Fruit fly (Drosophila melanogaster): ENCODE results near the gene CG7252.

Gene CG7252

DNA sequence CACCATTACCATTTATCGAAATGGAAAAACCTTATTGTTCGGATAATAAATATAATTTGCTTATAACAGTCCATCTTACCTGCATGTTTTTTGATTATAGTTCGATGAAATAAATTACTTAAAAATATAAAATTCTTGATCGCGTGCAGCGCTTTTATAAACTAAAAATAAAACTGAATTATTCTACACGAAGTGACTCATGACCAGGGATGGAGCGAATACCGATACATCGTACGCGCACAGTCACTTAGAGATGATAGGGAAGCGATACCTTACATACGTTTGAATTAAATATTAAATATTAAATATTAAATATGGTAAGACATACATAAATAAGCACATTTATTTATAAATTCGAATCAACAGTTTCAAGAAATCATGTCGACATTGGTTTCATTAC lies 45.5 kb downstream of the CG7252 start, which contains the start of gene viaf (continued):
- no peak for TF ChIP-seq maf-S (GFP tag; optimal IDR thresholded peaks at IDR 0.05)
- peak; percentile 42 for TF ChIP-seq CG17912 (GFP tag; optimal IDR thresholded peaks at IDR 0.05)
- TF ChIP-seq pzg (GFP tag; optimal IDR thresholded peaks at IDR 0.05) = peak; percentile 62
- peak; percentile 48 for TF ChIP-seq lbe (GFP tag; optimal IDR thresholded peaks at IDR 0.05)
- peak; percentile 22; the same call in 1 of the 2 replicates for TF ChIP-seq aop (GFP tag; IDR thresholded peaks at IDR 0.05)
- TF ChIP-seq Oaz (GFP tag; IDR thresholded peaks at IDR 0.05) = no peak
- peak; percentile 94 for TF ChIP-seq sna (GFP tag; IDR thresholded peaks at IDR 0.05; ENCODE audit: partially characterized antibody)
- peak; percentile 22 for TF ChIP-seq fd96Cb (tag; optimal IDR thresholded peaks at IDR 0.05)
- TF ChIP-seq CoRest (tag; optimal IDR thresholded peaks at IDR 0.05) = peak; percentile 60
- TF ChIP-seq ci (GFP tag; IDR thresholded peaks at IDR 0.05) = peak; percentile 76
- TF ChIP-seq zen2 (GFP tag; IDR thresholded peaks at IDR 0.05; ENCODE audit: partially characterized antibody) = peak; percentile 79
- peak; percentile 95 for TF ChIP-seq CG13287 (GFP tag; IDR thresholded peaks at IDR 0.05; ENCODE audit: partially characterized antibody)
- peak; percentile 91 for TF ChIP-seq CG42726 (GFP tag; IDR thresholded peaks at IDR 0.05; ENCODE audit: partially characterized antibody)
- TF ChIP-seq pan (optimal IDR thresholded peaks at IDR 0.05) = no peak
- peak in 1 of 2 experiments; percentile 42 for TF ChIP-seq pan (GFP tag; optimal IDR thresholded peaks at IDR 0.05 in 1 of 2, IDR thresholded peaks at IDR 0.05 in 1 of 2)
- TF ChIP-seq TFAM (GFP tag; optimal IDR thresholded peaks at IDR 0.05) = no peak
- peak; percentile 36 for TF ChIP-seq zfh2 (GFP tag; optimal IDR thresholded peaks at IDR 0.05)
- peak; percentile 90 for TF ChIP-seq CG16813 (GFP tag; IDR thresholded peaks at IDR 0.05; ENCODE audit: partially characterized antibody)
- TF ChIP-seq tna (GFP tag; IDR thresholded peaks at IDR 0.05; ENCODE audit: partially characterized antibody) = peak; percentile 86
- no peak for TF ChIP-seq z (GFP tag; IDR thresholded peaks at IDR 0.05)
- TF ChIP-seq CG3847 (GFP tag; IDR thresholded peaks at IDR 0.05) = 0 out of 2 replicates have a peak, but pooled peaks have one; percentile 29
- peak; percentile 16 for TF ChIP-seq CG9817 (tag; optimal IDR thresholded peaks at IDR 0.05)
- TF ChIP-seq CG4820 (GFP tag; optimal IDR thresholded peaks at IDR 0.05) = peak; percentile 4
- no peak for TF ChIP-seq Hmr (GFP tag; optimal IDR thresholded peaks at IDR 0.05)
- peak; percentile 23 for TF ChIP-seq Ets97D (GFP tag; optimal IDR thresholded peaks at IDR 0.05)
- peak; percentile 74 for TF ChIP-seq CG32532 (GFP tag; IDR thresholded peaks at IDR 0.05)
- no peak for TF ChIP-seq CG2875 (GFP tag; optimal IDR thresholded peaks at IDR 0.05)
- TF ChIP-seq slbo (GFP tag; IDR thresholded peaks at IDR 0.05) = peak; percentile 82
- peak; percentile 77 for TF ChIP-seq sob (GFP tag; IDR thresholded peaks at IDR 0.05)
- TF ChIP-seq CG10147 (GFP tag; optimal IDR thresholded peaks at IDR 0.05) = no peak
- peak; percentile 43 for TF ChIP-seq CG9727 (GFP tag; optimal IDR thresholded peaks at IDR 0.05)
- TF ChIP-seq Doc3 (GFP tag; IDR thresholded peaks at IDR 0.05; ENCODE audit: partially characterized antibody) = peak; percentile 91
- peak; percentile 42; the same call in 1 of the 2 replicates for TF ChIP-seq cas (GFP tag; IDR thresholded peaks at IDR 0.05)
- peak; percentile 62 for TF ChIP-seq CG2120 (GFP tag; optimal IDR thresholded peaks at IDR 0.05)
- TF ChIP-seq slou (GFP tag; optimal IDR thresholded peaks at IDR 0.05) = peak; percentile 27
- peak; percentile 14 for TF ChIP-seq CG7271 (tag; optimal IDR thresholded peaks at IDR 0.05)
- TF ChIP-seq kay (GFP tag; optimal IDR thresholded peaks at IDR 0.05) = peak; percentile 99
- TF ChIP-seq Dbx (GFP tag; IDR thresholded peaks at IDR 0.05) = 0 out of 3 replicates have a peak, but pooled peaks have one; percentile 39
- TF ChIP-seq CG10274 (GFP tag; optimal IDR thresholded peaks at IDR 0.05) = no peak
- TF ChIP-seq Myb (GFP tag; optimal IDR thresholded peaks at IDR 0.05) = peak; percentile 17
- peak; percentile 58; the same call in 1 of the 2 replicates for TF ChIP-seq E2f2 (GFP tag; IDR thresholded peaks at IDR 0.05)
- peak; percentile 64 for TF ChIP-seq Hr3 (GFP tag; optimal IDR thresholded peaks at IDR 0.05)
- TF ChIP-seq HLH3B (GFP tag; IDR thresholded peaks at IDR 0.05) = peak; percentile 42; the same call in 1 of the 2 replicates
- TF ChIP-seq CG12299 (tag; optimal IDR thresholded peaks at IDR 0.05) = peak; percentile 26
- TF ChIP-seq pho (GFP tag; optimal IDR thresholded peaks at IDR 0.05) = peak; percentile 10
- TF ChIP-seq dpn (GFP tag; optimal IDR thresholded peaks at IDR 0.05) = peak in 1 of 2 experiments; percentile 61
- no peak for TF ChIP-seq crp (GFP tag; optimal IDR thresholded peaks at IDR 0.05)
- peak; percentile 88 for TF ChIP-seq BEAF-32 (GFP tag; optimal IDR thresholded peaks at IDR 0.05)
- TF ChIP-seq CG34224 (GFP tag; IDR thresholded peaks at IDR 0.05; ENCODE audit: partially characterized antibody) = peak; percentile 87
- peak; percentile 9 for TF ChIP-seq CG1647 (GFP tag; optimal IDR thresholded peaks at IDR 0.05)
